Worm (Caenorhabditis elegans) whole organism, L3 larva: ENCODE measurements around the gene fbxb-81.

Experiments used
- snpc-4 ChIP-seq: fragments of 150-350 bp; optimal IDR thresholded peaks from 2 replicates; lab custom pipeline; 2014; ENCODE audit warnings: missing biosample characterization, missing genetic modification characterization
- tbx-2 ChIP-seq: sonication (generic microtip); optimal IDR thresholded peaks from 2 replicates; lab custom pipeline; 2016; ENCODE audit warnings: mild to moderate bottlenecking, missing genetic modification characterization, missing compliant biosample characterization
- ztf-11 ChIP-seq: fragments of 150-350 bp; optimal IDR thresholded peaks from 2 replicates; lab custom pipeline; 2014; ENCODE audit warnings: missing biosample characterization, missing genetic modification characterization

DNA sequence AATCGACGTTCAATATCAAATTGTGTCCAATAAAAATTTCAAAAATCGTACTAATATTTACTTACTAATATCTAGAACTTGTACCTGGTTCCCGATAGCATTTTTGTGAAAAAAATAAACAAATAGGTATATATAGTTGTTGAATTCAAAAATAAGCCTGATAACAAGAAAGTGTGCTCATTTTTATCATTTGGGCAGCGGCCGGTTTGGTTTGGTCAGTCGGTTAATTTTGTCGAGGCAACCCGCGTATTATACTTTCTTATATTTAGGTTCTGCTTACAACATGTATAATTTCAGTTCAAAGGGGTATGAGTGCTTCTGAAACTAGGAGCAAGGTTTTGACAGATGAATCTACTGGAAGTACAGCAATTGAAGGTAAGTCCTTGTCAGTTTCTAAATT, 10.4 kb downstream of the fbxb-81 start, which contains the start of the genes nhr-280 and C29F9.2:
- TF ChIP-seq ztf-11 (tag; lab: Kevin White, UChicago) = no peak
- TF ChIP-seq snpc-4 (tag; lab: Kevin White, UChicago) = no peak
- TF ChIP-seq tbx-2 (tag; lab: Kevin White, UChicago) = no peak
